Worm (Caenorhabditis elegans): ENCODE measurements around the gene W03G11.3.

- no peak for TF ChIP-seq jun-1 (tag; optimal IDR thresholded peaks at IDR 0.05)
- no peak for TF ChIP-seq lin-39 (tag; optimal IDR thresholded peaks at IDR 0.05)
- TF ChIP-seq pha-4 (tag; optimal IDR thresholded peaks at IDR 0.05), result no peak
- no peak for TF ChIP-seq ZK546.5 (tag; optimal IDR thresholded peaks at IDR 0.05)
- no peak for TF ChIP-seq ceh-82 (tag; optimal IDR thresholded peaks at IDR 0.05)
- TF ChIP-seq nhr-23 (tag; optimal IDR thresholded peaks at IDR 0.05), result no peak
- TF ChIP-seq nhr-77 (tag; optimal IDR thresholded peaks at IDR 0.05), result no peak
- TF ChIP-seq mml-1 (tag; optimal IDR thresholded peaks at IDR 0.05), result no peak
- no peak for TF ChIP-seq tbx-2 (tag; optimal IDR thresholded peaks at IDR 0.05)
These were observed 10.4 kb upstream of the W03G11.3 start, which contains the start of gene lgc-15 for ce11 chrX:12114024-12114423.
